Worm (Caenorhabditis elegans): Measurements from ENCODE around the gene W03H9.1.

W03H9.1 gene

DNA sequence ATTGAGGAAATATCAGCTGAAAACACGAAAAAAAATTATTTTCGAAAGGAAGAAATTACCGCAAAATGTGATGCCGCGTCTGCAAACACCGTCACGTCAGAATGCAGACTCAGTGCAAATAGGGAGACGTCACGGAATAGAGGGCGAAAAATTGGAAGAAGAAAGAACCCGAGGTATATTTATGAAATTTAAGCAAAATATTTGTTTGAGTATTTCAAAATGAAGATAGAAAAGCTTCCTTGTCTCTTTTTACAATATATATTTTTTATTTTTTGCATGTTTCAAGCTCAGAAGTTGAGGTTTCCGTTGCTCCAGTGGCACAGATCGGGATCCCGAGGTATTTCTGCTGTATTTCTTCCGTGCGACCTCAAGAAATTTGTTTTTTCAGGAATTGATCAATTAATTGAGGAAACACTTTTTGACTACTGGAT is 6.1 kb downstream of the W03H9.1 start, which contains the start of gene W03H9.2 (continued):
- TF ChIP-seq tlp-1 (tag; optimal IDR thresholded peaks at IDR 0.05) (no peak), dpl-1 (GFP tag; optimal IDR thresholded peaks at IDR 0.05) (peak; percentile 66 to 84 (median 83)), C16A3.4 (tag; optimal IDR thresholded peaks at IDR 0.05) (peak; percentile 62), swsn-7 (tag; optimal IDR thresholded peaks at IDR 0.05) (peak; percentile 70), fos-1 (tag; optimal IDR thresholded peaks at IDR 0.05) (no peak), ceh-8 (GFP tag; optimal IDR thresholded peaks at IDR 0.05) (peak; percentile 85), rnt-1 (tag; optimal IDR thresholded peaks at IDR 0.05) (peak; percentile 90), unc-86 (tag; optimal IDR thresholded peaks at IDR 0.05) (peak; percentile 73), skn-1 (tag; optimal IDR thresholded peaks at IDR 0.05) (no peak), ceh-90 (tag; optimal IDR thresholded peaks at IDR 0.05) (peak; percentile 66), hpl-2 (GFP tag; optimal IDR thresholded peaks at IDR 0.05) (no peak), sup-37 (GFP tag; optimal IDR thresholded peaks at IDR 0.05) (no peak), lin-39 (tag; optimal IDR thresholded peaks at IDR 0.05) (no peak), nhr-20 (tag; optimal IDR thresholded peaks at IDR 0.05) (peak; percentile 77), nhr-28 (tag; optimal IDR thresholded peaks at IDR 0.05) (no peak), pax-3 (tag; optimal IDR thresholded peaks at IDR 0.05) (peak; percentile 93), vab-15 (tag; optimal IDR thresholded peaks at IDR 0.05) (peak; percentile 80), lin-35 (GFP tag; optimal IDR thresholded peaks at IDR 0.05) (peak; percentile 66 to 88), F16B12.6 (tag; optimal IDR thresholded peaks at IDR 0.05) (peak; percentile 97), irx-1 (tag; optimal IDR thresholded peaks at IDR 0.05) (peak; percentile 65), nhr-77 (tag; optimal IDR thresholded peaks at IDR 0.05) (peak; percentile 78), Y116A8C.19 (tag; optimal IDR thresholded peaks at IDR 0.05; ENCODE audit: borderline replicate concordance) (peak; percentile 26), unc-130 (tag; optimal IDR thresholded peaks at IDR 0.05) (peak; percentile 73), ztf-4 (tag; optimal IDR thresholded peaks at IDR 0.05) (no peak), egl-13 (tag; optimal IDR thresholded peaks at IDR 0.05) (peak; percentile 70), fkh-8 (tag; optimal IDR thresholded peaks at IDR 0.05) (peak; percentile 90), lsy-2 (tag; optimal IDR thresholded peaks at IDR 0.05) (peak; percentile 76), efl-1 (optimal IDR thresholded peaks at IDR 0.05) (peak; percentile 73 to 86), efl-1 (GFP tag; optimal IDR thresholded peaks at IDR 0.05 in 1 of 2) (peak; percentile 81 to 98), aha-1 (tag; optimal IDR thresholded peaks at IDR 0.05) (no peak), sptf-1 (tag; optimal IDR thresholded peaks at IDR 0.05) (no peak), lin-15B (tag; optimal IDR thresholded peaks at IDR 0.05) (peak; percentile 16), pag-3 (tag; optimal IDR thresholded peaks at IDR 0.05; ENCODE audit: borderline replicate concordance, insufficient read depth) (no peak), isw-1 (GFP tag; IDR thresholded peaks at IDR 0.05) (peak; percentile 73), ceh-63 (GFP tag; optimal IDR thresholded peaks at IDR 0.05) (peak; percentile 65)

DNA sequence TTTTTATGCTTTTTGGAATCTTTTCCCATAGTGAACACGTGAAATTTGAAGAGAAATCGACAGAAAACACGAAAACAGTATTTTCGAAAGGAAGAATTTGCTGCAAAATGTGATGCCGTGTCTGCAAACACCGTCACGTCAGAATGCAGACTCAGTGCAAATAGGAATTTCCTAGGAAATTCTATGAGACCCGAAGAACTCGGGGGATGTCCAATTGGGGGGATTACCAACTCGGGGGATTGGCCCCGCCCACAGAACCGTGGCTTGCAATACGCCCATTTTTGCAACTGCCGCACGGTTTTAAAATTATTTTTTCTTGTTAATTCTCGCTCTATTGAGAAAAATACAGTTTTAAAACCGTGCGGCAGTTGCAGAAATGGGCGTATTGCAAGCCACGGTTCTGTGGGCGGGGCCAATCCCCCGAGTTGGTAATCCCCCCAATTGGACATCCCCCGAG is 7.8 kb downstream of the W03H9.1 start, which contains the start of gene cacn-1:
Gene cacn-1 (minus strand): TSS at position 51 of the 457 bp plus-strand sequence.
- TF ChIP-seq dpl-1 (GFP tag; optimal IDR thresholded peaks at IDR 0.05) (peak; percentile 27 to 64 (median 51)), mep-1 (tag; optimal IDR thresholded peaks at IDR 0.05) (peak; percentile 49), nhr-20 (tag; optimal IDR thresholded peaks at IDR 0.05) (peak; percentile 42), ceh-82 (tag; optimal IDR thresholded peaks at IDR 0.05) (peak; percentile 3 to 59 (median 34)), nhr-85 (tag) (peak; percentile 57), nhr-19 (GFP tag; conservative IDR thresholded peaks at IDR 0.05) (peak; percentile 68), xbp-1 (tag; optimal IDR thresholded peaks at IDR 0.05) (peak; percentile 39), ztf-11 (tag; optimal IDR thresholded peaks at IDR 0.05) (peak in 1 of 2 experiments; percentile 37), snu-23 (GFP tag; optimal IDR thresholded peaks at IDR 0.05) (peak; percentile 55), isw-1 (GFP tag; IDR thresholded peaks at IDR 0.05) (peak; percentile 45), nhr-90 (tag; optimal IDR thresholded peaks at IDR 0.05; ENCODE audit: poor library complexity) (peak; percentile 65), swsn-7 (tag; optimal IDR thresholded peaks at IDR 0.05) (peak; percentile 47), tbx-2 (tag; optimal IDR thresholded peaks at IDR 0.05) (peak; percentile 44), nhr-71 (tag; optimal IDR thresholded peaks at IDR 0.05) (peak; percentile 5), rnt-1 (tag; optimal IDR thresholded peaks at IDR 0.05) (peak; percentile 74), unc-86 (tag; optimal IDR thresholded peaks at IDR 0.05) (peak; percentile 47), lsy-2 (tag; optimal IDR thresholded peaks at IDR 0.05) (peak; percentile 48 to 55), mab-9 (GFP tag; IDR thresholded peaks at IDR 0.05) (peak; percentile 57), ceh-88 (GFP tag; IDR thresholded peaks at IDR 0.05) (0 out of 2 replicates have a peak, but pooled peaks have one; percentile 8), lin-35 (GFP tag; optimal IDR thresholded peaks at IDR 0.05) (peak; percentile 30 to 44), ceh-8 (GFP tag; optimal IDR thresholded peaks at IDR 0.05) (peak; percentile 43), efl-1 (optimal IDR thresholded peaks at IDR 0.05) (peak; percentile 46 to 62), efl-1 (GFP tag; optimal IDR thresholded peaks at IDR 0.05 in 1 of 2) (peak; percentile 58 to 96), nhr-47 (tag; optimal IDR thresholded peaks at IDR 0.05) (peak; percentile 66), dsc-1 (tag; optimal IDR thresholded peaks at IDR 0.05) (peak; percentile 14), nhr-77 (tag; optimal IDR thresholded peaks at IDR 0.05) (peak; percentile 55), F16B12.6 (tag; optimal IDR thresholded peaks at IDR 0.05) (peak; percentile 93)
